Fruit fly (Drosophila melanogaster): ENCODE data around the gene CG45413.

The CG45413 gene

DNA sequence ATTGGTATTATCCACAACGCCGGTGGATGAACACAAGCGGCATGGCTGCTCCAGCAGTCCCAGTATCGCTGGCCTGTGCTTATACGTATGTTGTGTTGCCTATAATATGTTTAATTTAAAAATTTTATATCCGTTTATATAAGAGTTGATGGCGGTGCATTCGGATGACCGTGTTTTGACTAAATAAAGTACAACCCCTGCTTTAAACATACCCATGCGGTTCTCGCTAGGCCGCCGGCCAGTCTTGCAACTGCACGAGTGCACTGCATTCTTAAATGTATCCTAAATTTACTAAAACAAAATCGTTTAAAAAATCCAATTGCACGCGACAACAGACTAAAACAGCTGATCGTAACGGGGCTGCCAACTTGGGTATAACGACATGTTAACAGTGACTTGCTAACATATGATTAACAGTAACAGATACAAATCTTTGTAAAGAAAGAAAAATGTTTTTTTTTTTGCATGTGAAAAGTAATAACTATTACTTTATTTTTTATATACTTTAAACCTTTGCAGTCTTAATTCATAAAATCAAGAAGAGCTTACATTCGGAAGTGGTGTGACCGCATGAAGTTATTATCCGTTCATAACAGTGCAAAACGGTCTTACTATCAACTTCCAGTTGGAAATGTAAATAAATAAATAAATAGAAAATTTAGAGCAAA is 26.1 kb upstream of the CG45413 start, which contains the start of the genes Uqcc1 and Surf1 (continued):
- TF ChIP-seq Stat92E (GFP tag; optimal IDR thresholded peaks at IDR 0.05) (no peak), CG8359 (GFP tag; optimal IDR thresholded peaks at IDR 0.05; ENCODE audit: borderline replicate concordance) (no peak), CG12391 (tag; optimal IDR thresholded peaks at IDR 0.05) (peak; percentile 3), Pdp1 (GFP tag; optimal IDR thresholded peaks at IDR 0.05) (peak in 1 of 2 experiments; percentile 79), CG3995 (GFP tag; optimal IDR thresholded peaks at IDR 0.05) (no peak), Myb (GFP tag; optimal IDR thresholded peaks at IDR 0.05) (no peak), CG17359 (tag; optimal IDR thresholded peaks at IDR 0.05) (peak; percentile 56), psq (GFP tag; optimal IDR thresholded peaks at IDR 0.05) (no peak), Elba2 (GFP tag; optimal IDR thresholded peaks at IDR 0.05) (peak; percentile 42), dati (GFP tag; IDR thresholded peaks at IDR 0.05) (no peak), CG34422 (GFP tag; IDR thresholded peaks at IDR 0.05) (peak; percentile 13; the same call in 1 of the 3 replicates), pzg (GFP tag; optimal IDR thresholded peaks at IDR 0.05) (peak; percentile 35), sens (GFP tag) (peak; percentile 57), Nf-YC (tag; optimal IDR thresholded peaks at IDR 0.05) (peak; percentile 19), CG34224 (GFP tag; IDR thresholded peaks at IDR 0.05; ENCODE audit: partially characterized antibody) (0 out of 3 replicates have a peak, but pooled peaks have one; percentile 19), CG13287 (GFP tag; IDR thresholded peaks at IDR 0.05; ENCODE audit: partially characterized antibody) (peak; percentile 18; the same call in 1 of the 2 replicates), NFAT (GFP tag; IDR thresholded peaks at IDR 0.05) (no peak), stwl (tag; optimal IDR thresholded peaks at IDR 0.05) (peak; percentile 49), insv (GFP tag; optimal IDR thresholded peaks at IDR 0.05) (peak in 1 of 2 experiments; percentile 94), CG2116 (GFP tag; optimal IDR thresholded peaks at IDR 0.05) (peak; percentile 19), CG10267 (tag; optimal IDR thresholded peaks at IDR 0.05) (peak; percentile 43), trem (tag; optimal IDR thresholded peaks at IDR 0.05) (peak; percentile 98), CG6854 (GFP tag; optimal IDR thresholded peaks at IDR 0.05) (no peak), H15 (GFP tag; IDR thresholded peaks at IDR 0.05) (no peak), YL-1 (GFP tag; optimal IDR thresholded peaks at IDR 0.05) (peak; percentile 45), CG15269 (tag; optimal IDR thresholded peaks at IDR 0.05) (no peak), luna (GFP tag; optimal IDR thresholded peaks at IDR 0.05) (no peak), grn (GFP tag; optimal IDR thresholded peaks at IDR 0.05) (peak; percentile 25), bbx (GFP tag; IDR thresholded peaks at IDR 0.05; ENCODE audit: partially characterized antibody) (peak; percentile 68), Med (GFP tag) (peak; percentile 0), gce (GFP tag; IDR thresholded peaks at IDR 0.05) (no peak), CG14710 (tag; optimal IDR thresholded peaks at IDR 0.05) (peak; percentile 53), mld (GFP tag; IDR thresholded peaks at IDR 0.05; ENCODE audit: partially characterized antibody) (no peak), Dp (GFP tag; optimal IDR thresholded peaks at IDR 0.05) (peak; percentile 3), dm (GFP tag; optimal IDR thresholded peaks at IDR 0.05) (no peak), crp (GFP tag; optimal IDR thresholded peaks at IDR 0.05) (peak; percentile 57 to 90), gfzf (GFP tag; optimal IDR thresholded peaks at IDR 0.05) (peak; percentile 50), Doc2 (GFP tag; IDR thresholded peaks at IDR 0.05) (no peak)

All from whole organism, embryonic.